Worm (Caenorhabditis elegans) whole organism, L1 larva: ENCODE measurements around the gene jnk-1.

ENCODE experiments used
- C16A3.4 ChIP-seq: fragments of 150-350 bp; optimal IDR thresholded peaks from 2 replicates; lab custom pipeline; 2014; ENCODE audit warnings: missing biosample characterization, missing genetic modification characterization
- F16B12.6 ChIP-seq: fragments of 150-350 bp; optimal IDR thresholded peaks from 2 replicates; lab custom pipeline; 2014; ENCODE audit warnings: missing biosample characterization, missing genetic modification characterization
- alr-1 ChIP-seq: fragments of 200-800 bp; sonication (Bioruptor generic); optimal IDR thresholded peaks from 2 replicates; lab custom pipeline; 2018; ENCODE audit warnings: borderline replicate concordance, mild to moderate bottlenecking, missing genetic modification characterization, missing compliant biosample characterization
- blmp-1 ChIP-seq: fragments of 150-350 bp; optimal IDR thresholded peaks from 2 replicates; lab custom pipeline; 2014; ENCODE audit warnings: missing biosample characterization, missing genetic modification characterization
- ceh-8 ChIP-seq: fragments of 200-800 bp; sonication (Bioruptor generic); optimal IDR thresholded peaks from 2 replicates; lab custom pipeline; 2018; ENCODE audit warnings: mild to moderate bottlenecking, missing genetic modification characterization, moderate library complexity, missing compliant biosample characterization
- ceh-82 ChIP-seq, 3 experiments: fragments of 150-350 bp in 1 of 3; sonication (generic microtip) in 2 of 3; optimal IDR thresholded peaks; 2 replicates each; lab custom pipeline; 2014 to 2017; ENCODE audit warnings: missing biosample characterization in 3 of 3, missing genetic modification characterization in 3 of 3
- dpl-1 ChIP-seq, 3 experiments: fragments of 150-350 bp in 2 of 3; sonication (generic microtip) in 1 of 3; optimal IDR thresholded peaks; 2 replicates each; lab custom pipeline; 2014 to 2017; ENCODE audit warnings: missing biosample characterization in 3 of 3, missing genetic modification characterization in 3 of 3, missing genetic modification reagents in 3 of 3
- efl-1 ChIP-seq, 4 experiments: fragments of 150-350 bp; optimal IDR thresholded peaks in 3 of 4; peaks in 1 of 4; 1 replicate in 1 of 4; 2 replicates in 3 of 4; lab custom pipeline; 2014; ENCODE audit warnings: missing biosample characterization in 2 of 4, missing genetic modification characterization in 2 of 4, missing genetic modification reagents in 2 of 4
- egl-27 ChIP-seq, 2 experiments: fragments of 150-350 bp in 1 of 2; sonication (generic microtip); optimal IDR thresholded peaks; 3 replicates each; lab custom pipeline; 2017 to 2018; ENCODE audit warnings: missing biosample characterization in 2 of 2, missing genetic modification characterization in 2 of 2, missing genetic modification reagents in 2 of 2
- elt-3 ChIP-seq, 6 experiments: fragments of 150-350 bp in 1 of 6; sonication (generic microtip); optimal IDR thresholded peaks; 2 replicates each; lab custom pipeline; 2017 to 2018; ENCODE audit warnings: missing biosample characterization in 6 of 6, missing genetic modification characterization in 6 of 6, inconsistent platforms in 1 of 6
- fkh-8 ChIP-seq: sonication (generic microtip); optimal IDR thresholded peaks from 2 replicates; lab custom pipeline; 2016; ENCODE audit warnings: mild to moderate bottlenecking, missing genetic modification characterization, missing compliant biosample characterization
- fos-1 ChIP-seq: fragments of 150-350 bp; optimal IDR thresholded peaks from 2 replicates; lab custom pipeline; 2014; ENCODE audit warnings: missing biosample characterization, missing genetic modification characterization
- grh-1 ChIP-seq: fragments of 200-800 bp; sonication (Bioruptor generic); IDR thresholded peaks from 2 replicates; pipeline ENCODE4 v1.3.6; 2022; ENCODE audit warnings: missing genetic modification reagents, missing genetic modification characterization, missing compliant biosample characterization
- hlh-4 ChIP-seq: sonication (generic microtip); optimal IDR thresholded peaks from 2 replicates; lab custom pipeline; 2016; ENCODE audit warnings: mild to moderate bottlenecking, missing genetic modification characterization, missing compliant biosample characterization
- lin-35 ChIP-seq, 2 experiments: fragments of 150-350 bp; optimal IDR thresholded peaks; 2 replicates each; lab custom pipeline; 2014; ENCODE audit warnings: missing biosample characterization in 2 of 2, missing genetic modification characterization in 2 of 2, missing genetic modification reagents in 2 of 2
- lin-39 ChIP-seq: fragments of 150-350 bp; optimal IDR thresholded peaks from 2 replicates; lab custom pipeline; 2014; ENCODE audit warnings: missing biosample characterization, missing genetic modification reagents, missing genetic modification characterization
- lsy-2 ChIP-seq, 2 experiments: fragments of 150-350 bp; optimal IDR thresholded peaks; 2 replicates each; lab custom pipeline; 2014; ENCODE audit warnings: missing biosample characterization in 2 of 2, missing genetic modification characterization in 2 of 2
- mab-9 ChIP-seq: fragments of 200-800 bp; sonication (Bioruptor generic); IDR thresholded peaks from 2 replicates; pipeline ENCODE4 v1.3.6; 2022; ENCODE audit warnings: missing genetic modification reagents, missing genetic modification characterization, missing compliant biosample characterization
- nhr-11 ChIP-seq: fragments of 150-350 bp; optimal IDR thresholded peaks from 2 replicates; lab custom pipeline; 2014; ENCODE audit warnings: missing biosample characterization, missing genetic modification characterization
- nhr-20 ChIP-seq: sonication (generic microtip); optimal IDR thresholded peaks from 2 replicates; lab custom pipeline; 2016; ENCODE audit warnings: mild to moderate bottlenecking, missing genetic modification characterization, missing compliant biosample characterization
- nhr-76 ChIP-seq: sonication (generic microtip); optimal IDR thresholded peaks from 2 replicates; lab custom pipeline; 2017; ENCODE audit warnings: missing biosample characterization, missing genetic modification characterization
- nhr-77 ChIP-seq: fragments of 150-350 bp; optimal IDR thresholded peaks from 2 replicates; lab custom pipeline; 2014; ENCODE audit warnings: missing biosample characterization, missing genetic modification characterization
- pag-3 ChIP-seq: sonication (generic microtip); optimal IDR thresholded peaks from 2 replicates; lab custom pipeline; 2017; ENCODE audit warnings: missing genetic modification characterization, mild to moderate bottlenecking, missing compliant biosample characterization, antibody characterized with exemption, borderline replicate concordance; ENCODE audit not compliant: insufficient read depth
- rnt-1 ChIP-seq: sonication (generic microtip); optimal IDR thresholded peaks from 2 replicates; lab custom pipeline; 2016; ENCODE audit warnings: mild to moderate bottlenecking, missing genetic modification characterization, moderate library complexity, missing compliant biosample characterization
- snu-23 ChIP-seq: sonication (generic microtip); optimal IDR thresholded peaks from 2 replicates; lab custom pipeline; 2016; ENCODE audit warnings: missing genetic modification characterization, missing compliant biosample characterization
- sox-4 ChIP-seq: sonication (generic microtip); optimal IDR thresholded peaks from 2 replicates; lab custom pipeline; 2016; ENCODE audit warnings: missing genetic modification characterization, missing compliant biosample characterization
- sptf-1 ChIP-seq: fragments of 150-350 bp; optimal IDR thresholded peaks from 2 replicates; lab custom pipeline; 2014; ENCODE audit warnings: missing biosample characterization, missing genetic modification characterization
- swsn-7 ChIP-seq: sonication (generic microtip); optimal IDR thresholded peaks from 2 replicates; lab custom pipeline; 2016; ENCODE audit warnings: missing genetic modification characterization, missing compliant biosample characterization
- tlp-1 ChIP-seq: fragments of 150-350 bp; optimal IDR thresholded peaks from 2 replicates; lab custom pipeline; 2014; ENCODE audit warnings: missing biosample characterization, missing genetic modification characterization
- unc-98 ChIP-seq: fragments of 200-800 bp; sonication (Bioruptor generic); IDR thresholded peaks from 2 replicates; pipeline ENCODE4 v1.3.6; 2022; ENCODE audit warnings: missing genetic modification characterization, missing compliant biosample characterization
- ztf-4 ChIP-seq: fragments of 150-350 bp; optimal IDR thresholded peaks from 2 replicates; lab custom pipeline; 2014; ENCODE audit warnings: missing biosample characterization, missing genetic modification characterization

Gene jnk-1

DNA sequence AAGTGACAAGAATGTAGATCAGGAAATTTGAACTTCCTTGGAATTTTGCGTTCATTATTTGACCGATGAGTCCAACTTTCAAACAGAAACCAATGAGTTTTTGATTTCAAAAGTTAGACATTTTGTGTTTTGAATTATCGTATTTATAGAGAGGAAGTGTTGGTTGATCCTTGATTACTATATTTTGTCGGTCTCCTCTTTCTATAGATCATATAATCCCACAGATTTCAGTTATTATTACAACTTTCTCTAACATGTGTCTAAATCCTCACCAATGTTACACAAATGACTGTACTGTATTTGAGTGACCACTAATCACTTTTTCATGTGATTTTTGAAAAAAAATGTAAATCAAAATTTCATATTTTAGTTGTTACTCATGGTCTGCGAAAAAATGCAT is 7.1 kb downstream of the jnk-1 start, which contains the start of gene B0478.3:
B0478.3 (minus strand) TSS at position 101 of the 400 bp plus-strand sequence.
- no peak for TF ChIP-seq efl-1 (optimal IDR thresholded peaks at IDR 0.05; lab: Kevin White, UChicago)
- no peak for TF ChIP-seq efl-1 (GFP tag; optimal IDR thresholded peaks at IDR 0.05 in 1 of 2; lab: Kevin White, UChicago)
- no peak for TF ChIP-seq nhr-20 (tag; lab: Kevin White, UChicago)
- no peak for TF ChIP-seq elt-3 (tag; optimal IDR thresholded peaks at IDR 0.05; lab: Kevin White, UChicago)
- no peak for TF ChIP-seq sox-4
- TF ChIP-seq pag-3 = no peak
- TF ChIP-seq ztf-4 (tag; lab: Kevin White, UChicago) = no peak
- no peak for TF ChIP-seq ceh-8 (GFP tag; lab: Kevin White, UChicago)
- no peak for TF ChIP-seq C16A3.4
- no peak for TF ChIP-seq lin-35 (GFP tag; optimal IDR thresholded peaks at IDR 0.05; lab: Kevin White, UChicago)
- no peak for TF ChIP-seq egl-27 (tag; optimal IDR thresholded peaks at IDR 0.05; lab: Kevin White, UChicago)
- no peak for TF ChIP-seq nhr-76 (tag; lab: Kevin White, UChicago)
- TF ChIP-seq lin-39 (tag; lab: Kevin White, UChicago) = no peak
- no peak for TF ChIP-seq grh-1 (GFP tag; lab: Robert Waterston, UW)
- TF ChIP-seq lsy-2 (tag; optimal IDR thresholded peaks at IDR 0.05; lab: Kevin White, UChicago) = no peak
- no peak for TF ChIP-seq mab-9
- no peak for TF ChIP-seq sptf-1 (tag; lab: Kevin White, UChicago)

DNA sequence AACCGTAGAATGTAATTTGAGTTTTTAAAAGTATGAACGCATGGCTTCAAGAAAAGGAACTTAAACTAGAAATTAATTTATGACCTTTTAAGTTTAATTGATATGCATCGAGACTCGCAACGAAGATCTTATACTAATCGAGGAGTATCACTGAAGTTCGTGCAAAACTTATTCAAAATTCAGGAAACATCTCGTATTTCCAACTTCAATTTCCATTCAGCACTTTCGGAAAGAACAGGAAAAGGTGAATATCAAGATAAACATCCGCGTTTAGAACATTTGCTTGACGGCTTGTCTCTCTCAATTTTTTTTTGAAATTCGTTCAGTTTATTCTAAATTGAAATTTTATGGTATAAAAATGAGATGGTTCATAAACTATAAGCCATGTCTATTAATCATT is 7.8 kb downstream of the jnk-1 start, which contains the start of gene ZK381.2:
ZK381.2 (plus strand) TSS at position 301 of the 400 bp plus-strand sequence.
- TF ChIP-seq alr-1 (tag; lab: Kevin White, UChicago) (no peak), tlp-1 (tag; lab: Kevin White, UChicago) (no peak), nhr-20 (tag; lab: Kevin White, UChicago) (no peak), rnt-1 (tag; lab: Kevin White, UChicago) (no peak), fkh-8 (no peak), sox-4 (no peak), elt-3 (tag; optimal IDR thresholded peaks at IDR 0.05; lab: Kevin White, UChicago) (no peak), F16B12.6 (no peak), pag-3 (no peak), lsy-2 (tag; optimal IDR thresholded peaks at IDR 0.05; lab: Kevin White, UChicago) (no peak), snu-23 (GFP tag; lab: Kevin White, UChicago) (no peak), lin-39 (tag; lab: Kevin White, UChicago) (no peak)

DNA sequence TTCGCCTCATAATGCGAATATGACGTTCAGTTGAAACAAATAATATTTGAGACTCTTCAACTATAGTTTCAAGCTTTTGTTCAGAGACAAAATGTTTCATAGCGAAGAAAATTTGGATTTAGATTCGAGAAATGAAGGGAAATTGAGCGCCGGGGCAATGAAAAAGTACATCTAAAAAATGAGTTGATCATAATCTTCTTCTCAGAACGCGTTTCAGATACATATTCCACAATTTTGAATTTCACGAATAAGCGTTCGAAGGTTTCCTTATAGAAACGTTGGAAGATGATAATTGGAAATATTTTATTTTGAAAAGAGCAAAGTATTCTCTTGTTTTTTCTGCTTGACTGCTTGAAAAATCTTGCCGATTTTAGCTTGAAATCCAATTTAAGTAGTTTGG is 12.8 kb downstream of the jnk-1 start, which contains the start of gene ZK381.8:
ZK381.8 (minus strand) TSS at position 101 of the 400 bp plus-strand sequence.
- TF ChIP-seq nhr-11 (tag; lab: Kevin White, UChicago) (no peak), dpl-1 (GFP tag; optimal IDR thresholded peaks at IDR 0.05; lab: Kevin White, UChicago) (no peak), lsy-2 (tag; optimal IDR thresholded peaks at IDR 0.05; lab: Kevin White, UChicago) (no peak), fkh-8 (no peak), swsn-7 (tag; lab: Kevin White, UChicago) (no peak), ceh-82 (tag; optimal IDR thresholded peaks at IDR 0.05; lab: Kevin White, UChicago) (no peak), unc-98 (GFP tag; lab: Robert Waterston, UW) (no peak), sptf-1 (tag; lab: Kevin White, UChicago) (no peak)

DNA sequence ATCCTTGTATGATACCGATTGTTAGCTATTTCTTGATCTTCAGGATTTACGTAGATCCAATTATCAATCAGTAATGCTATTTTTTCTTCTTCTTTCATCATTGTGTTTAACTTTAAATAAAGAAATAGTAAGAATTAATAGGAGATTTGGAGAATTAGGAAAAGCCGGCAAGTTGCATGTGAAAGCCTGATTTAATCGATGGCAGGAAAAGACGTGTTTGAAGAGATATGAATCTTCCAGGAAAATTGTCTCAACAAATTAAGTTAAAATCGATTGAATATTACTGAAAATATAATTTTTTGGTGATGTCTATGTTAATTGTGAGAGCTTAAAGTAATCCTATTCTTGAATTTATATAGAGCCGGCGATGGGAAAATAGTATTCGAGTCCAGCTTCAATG is 13.8 kb downstream of the jnk-1 start, which contains the start of gene ZK381.62:
ZK381.62 (minus strand) TSS at position 101 of the 400 bp plus-strand sequence.
- TF ChIP-seq blmp-1 (tag; lab: Kevin White, UChicago) (no peak), fos-1 (tag; lab: Kevin White, UChicago) (no peak), nhr-77 (tag; lab: Kevin White, UChicago) (no peak)

DNA sequence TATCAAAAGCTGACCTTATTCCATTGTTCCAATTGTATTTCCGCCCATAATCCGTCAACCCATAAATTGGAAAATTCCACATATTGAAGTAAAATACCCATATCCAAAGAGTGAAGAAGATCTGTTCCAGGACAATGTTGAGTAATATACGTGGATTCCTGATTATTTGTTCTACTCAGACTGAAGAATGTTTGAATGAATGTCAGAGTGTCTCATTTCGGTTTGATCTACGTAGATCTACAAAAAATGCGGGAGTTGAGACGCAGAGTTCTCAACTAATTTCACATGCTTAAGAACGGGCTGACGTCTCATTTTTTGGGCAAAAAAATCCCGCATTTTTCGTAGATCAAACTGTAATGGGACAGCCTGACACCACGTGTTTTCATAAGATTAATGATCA is 15.0 kb downstream of the jnk-1 start, which contains the start of gene nhr-249:
nhr-249 (minus strand) TSS at position 101 of the 400 bp plus-strand sequence.
- no peak for TF ChIP-seq hlh-4
- no peak for TF ChIP-seq nhr-11 (tag; lab: Kevin White, UChicago)
- TF ChIP-seq lin-39 (tag; lab: Kevin White, UChicago) = no peak
